Fruit fly (Drosophila melanogaster): Measurements from ENCODE around the gene Hibch.
A peak's percentile ranks its signal among the peaks of the same experiment; 100 is the strongest.

The Hibch gene

DNA sequence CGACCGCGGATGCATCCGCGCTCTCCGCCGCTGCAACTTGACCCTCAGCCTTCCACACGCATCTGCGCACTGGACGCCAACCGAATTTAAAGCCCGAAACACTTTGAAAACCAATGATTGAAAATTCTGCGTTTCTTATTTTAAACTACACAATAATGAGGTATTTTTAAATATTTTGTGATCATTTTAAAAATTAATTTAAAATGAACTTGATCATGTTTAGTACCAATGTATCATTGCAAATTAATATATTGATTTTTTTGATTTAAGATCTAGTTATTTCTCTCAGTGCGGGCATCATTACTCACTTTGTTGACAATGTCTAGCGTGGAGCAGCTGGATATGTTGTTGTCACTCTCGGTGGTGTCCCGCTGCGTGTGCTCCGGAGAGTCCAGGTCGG is 9.8 kb downstream of the Hibch start (continued):
- no peak for TF ChIP-seq yki (optimal IDR thresholded peaks at IDR 0.05)
- TF ChIP-seq NK7.1 (GFP tag; optimal IDR thresholded peaks at IDR 0.05), result no peak
- peak in 1 of 2 experiments; percentile 62 for TF ChIP-seq bsh (GFP tag; optimal IDR thresholded peaks at IDR 0.05)
- peak; percentile 45 for TF ChIP-seq CG2712 (tag; optimal IDR thresholded peaks at IDR 0.05)
- no peak for TF ChIP-seq shn (GFP tag; optimal IDR thresholded peaks at IDR 0.05)
- peak; percentile 4 for TF ChIP-seq lilli (GFP tag; optimal IDR thresholded peaks at IDR 0.05)
- no peak for TF ChIP-seq MBD-R2 (GFP tag; IDR thresholded peaks at IDR 0.05)
- TF ChIP-seq TFAM (GFP tag; optimal IDR thresholded peaks at IDR 0.05), result no peak
- TF ChIP-seq CG14965 (GFP tag; optimal IDR thresholded peaks at IDR 0.05; ENCODE audit: borderline replicate concordance), result no peak
- TF ChIP-seq CoRest (tag; optimal IDR thresholded peaks at IDR 0.05), result no peak
- TF ChIP-seq kah (GFP tag; optimal IDR thresholded peaks at IDR 0.05), result no peak
- no peak for TF ChIP-seq ro (GFP tag; IDR thresholded peaks at IDR 0.05)
- no peak for TF ChIP-seq CG11398 (GFP tag; optimal IDR thresholded peaks at IDR 0.05)
- TF ChIP-seq PHDP (tag; optimal IDR thresholded peaks at IDR 0.05), result peak; percentile 63
- peak; percentile 49; the same call in 1 of the 2 replicates for TF ChIP-seq CG14014 (GFP tag; IDR thresholded peaks at IDR 0.05)
- peak; percentile 29 for TF ChIP-seq HmgZ (tag; optimal IDR thresholded peaks at IDR 0.05)
- TF ChIP-seq prd (optimal IDR thresholded peaks at IDR 0.05), result no peak
- TF ChIP-seq prd (GFP tag; IDR thresholded peaks at IDR 0.05), result peak; percentile 40; the same call in 2 of the 3 replicates
- peak; percentile 18; the same call in 1 of the 2 replicates for TF ChIP-seq ttk (GFP tag; IDR thresholded peaks at IDR 0.05)
- no peak for TF ChIP-seq Awh (GFP tag; IDR thresholded peaks at IDR 0.05)
- TF ChIP-seq Ada2b (GFP tag; IDR thresholded peaks at IDR 0.05), result peak; percentile 20; the same call in 1 of the 2 replicates
- no peak for TF ChIP-seq E2f2 (GFP tag; IDR thresholded peaks at IDR 0.05)
- TF ChIP-seq H2.0 (GFP tag; IDR thresholded peaks at IDR 0.05), result peak; percentile 23; the same call in 1 of the 2 replicates
- no peak for TF ChIP-seq CG15479 (GFP tag; optimal IDR thresholded peaks at IDR 0.05)
- TF ChIP-seq Hand (GFP tag; optimal IDR thresholded peaks at IDR 0.05), result no peak
- peak; percentile 37; the same call in 1 of the 2 replicates for TF ChIP-seq CG32532 (GFP tag; IDR thresholded peaks at IDR 0.05)
- no peak for TF ChIP-seq Dip2 (GFP tag; IDR thresholded peaks at IDR 0.05)
- TF ChIP-seq gsb (GFP tag; IDR thresholded peaks at IDR 0.05), result no peak
- TF ChIP-seq CG4328 (GFP tag; optimal IDR thresholded peaks at IDR 0.05), result no peak
- no peak for TF ChIP-seq pfk (GFP tag; optimal IDR thresholded peaks at IDR 0.05)
- no peak for TF ChIP-seq lbe (GFP tag; optimal IDR thresholded peaks at IDR 0.05)
- TF ChIP-seq pros (GFP tag; optimal IDR thresholded peaks at IDR 0.05), result no peak
- no peak for TF ChIP-seq CG4707 (GFP tag; optimal IDR thresholded peaks at IDR 0.05)
- no peak for TF ChIP-seq NC2β (GFP tag; optimal IDR thresholded peaks at IDR 0.05)
- TF ChIP-seq CG7745 (tag; optimal IDR thresholded peaks at IDR 0.05), result no peak
- TF ChIP-seq fru (optimal IDR thresholded peaks at IDR 0.05), result no peak
- TF ChIP-seq NfI (GFP tag; optimal IDR thresholded peaks at IDR 0.05), result no peak
- no peak for TF ChIP-seq CG4404 (GFP tag; IDR thresholded peaks at IDR 0.05)
- no peak for TF ChIP-seq corto (GFP tag; optimal IDR thresholded peaks at IDR 0.05)
- no peak for TF ChIP-seq hkb (optimal IDR thresholded peaks at IDR 0.05)
- peak; percentile 63 for TF ChIP-seq hkb (GFP tag; IDR thresholded peaks at IDR 0.05)
- no peak for TF ChIP-seq bowl (GFP tag; IDR thresholded peaks at IDR 0.05)
- TF ChIP-seq luna (GFP tag; optimal IDR thresholded peaks at IDR 0.05), result no peak
- TF ChIP-seq klu (GFP tag; IDR thresholded peaks at IDR 0.05), result no peak
- TF ChIP-seq Bdp1 (GFP tag; optimal IDR thresholded peaks at IDR 0.05), result no peak
- TF ChIP-seq CG10979 (tag; optimal IDR thresholded peaks at IDR 0.05), result peak; percentile 44
- TF ChIP-seq Doc2 (GFP tag; IDR thresholded peaks at IDR 0.05), result no peak
- no peak for TF ChIP-seq br (optimal IDR thresholded peaks at IDR 0.05)
- no peak for TF ChIP-seq Abd-B (GFP tag; optimal IDR thresholded peaks at IDR 0.05)
- TF ChIP-seq Oli (tag; optimal IDR thresholded peaks at IDR 0.05), result peak; percentile 25
- peak; percentile 39; the same call in 1 of the 2 replicates for TF ChIP-seq Ptx1 (GFP tag; IDR thresholded peaks at IDR 0.05)
- TF ChIP-seq CG17568 (GFP tag; optimal IDR thresholded peaks at IDR 0.05), result no peak
- 0 out of 2 replicates have a peak, but pooled peaks have one; percentile 21 for TF ChIP-seq E2f1 (GFP tag; IDR thresholded peaks at IDR 0.05)
